Fruit fly (Drosophila melanogaster) whole organism, embryonic: Measurements from ENCODE around the gene ind.

Experiments
- CG10209 ChIP-seq: fragments of 200-800 bp; sonication (Bioruptor generic); optimal IDR thresholded peaks from 3 replicates; lab custom pipeline; 2017; ENCODE audit warnings: missing biosample characterization, mild to moderate bottlenecking, missing genetic modification characterization, missing genetic modification reagents
- CG12236 ChIP-seq: fragments of 200-800 bp; sonication (Bioruptor generic); optimal IDR thresholded peaks from 2 replicates; lab custom pipeline; 2016; ENCODE audit warnings: missing biosample characterization, missing genetic modification characterization
- CG13287 ChIP-seq: fragments of 200-800 bp; sonication (Bioruptor generic); IDR thresholded peaks from 2 replicates; pipeline ENCODE4 v1.3.6; 2022; ENCODE audit warnings: missing biosample characterization, missing genetic modification characterization; ENCODE audit not compliant: partially characterized antibody
- CG13624 ChIP-seq: fragments of 200-800 bp; sonication (Bioruptor generic); optimal IDR thresholded peaks from 2 replicates; lab custom pipeline; 2016; ENCODE audit warnings: missing biosample characterization, missing genetic modification characterization
- CG15011 ChIP-seq: fragments of 200-800 bp; sonication (Bioruptor generic); optimal IDR thresholded peaks from 3 replicates; lab custom pipeline; 2018; ENCODE audit warnings: missing biosample characterization, mild to moderate bottlenecking, missing genetic modification characterization
- CG16813 ChIP-seq: fragments of 200-800 bp; sonication (Bioruptor generic); IDR thresholded peaks from 3 replicates; pipeline ENCODE4 v1.3.6; 2022; ENCODE audit warnings: missing biosample characterization, missing genetic modification characterization; ENCODE audit not compliant: partially characterized antibody
- CG16863 ChIP-seq: fragments of 200-800 bp; sonication (Bioruptor generic); optimal IDR thresholded peaks from 3 replicates; lab custom pipeline; 2016; ENCODE audit warnings: missing biosample characterization, missing genetic modification characterization
- CG17186 ChIP-seq: fragments of 200-800 bp; sonication (Bioruptor generic); optimal IDR thresholded peaks from 3 replicates; lab custom pipeline; 2017; ENCODE audit warnings: missing biosample characterization, missing genetic modification reagents, missing genetic modification characterization
- CG17361 ChIP-seq: fragments of 200-800 bp; sonication (Bioruptor generic); IDR thresholded peaks from 3 replicates; pipeline ENCODE4 v1.3.6; 2022; ENCODE audit warnings: missing biosample characterization, missing genetic modification characterization
- CG1792 ChIP-seq: fragments of 200-800 bp; sonication (Bioruptor generic); optimal IDR thresholded peaks from 2 replicates; lab custom pipeline; 2016; ENCODE audit warnings: missing biosample characterization, missing genetic modification characterization
- CG18764 ChIP-seq: fragments of 200-800 bp; sonication (Bioruptor generic); optimal IDR thresholded peaks from 3 replicates; lab custom pipeline; 2016; ENCODE audit warnings: missing biosample characterization, missing genetic modification characterization
- CG3065 ChIP-seq: fragments of 200-800 bp; sonication (Bioruptor generic); optimal IDR thresholded peaks from 2 replicates; lab custom pipeline; 2016; ENCODE audit warnings: missing biosample characterization, missing genetic modification characterization
- CG4424 ChIP-seq: fragments of 200-800 bp; sonication (Bioruptor generic); optimal IDR thresholded peaks from 3 replicates; lab custom pipeline; 2016; ENCODE audit warnings: missing biosample characterization, missing genetic modification characterization
- CG6254 ChIP-seq: fragments of 200-800 bp; sonication (Bioruptor generic); optimal IDR thresholded peaks from 3 replicates; lab custom pipeline; 2017; ENCODE audit warnings: mild to moderate bottlenecking, missing biosample characterization, missing genetic modification reagents, missing genetic modification characterization
- D ChIP-seq, 2 experiments: fragments of 200-800 bp in 1 of 2; fragments of >200 bp in 1 of 2; sonication (Bioruptor generic) in 1 of 2; optimal IDR thresholded peaks; 2 replicates in 1 of 2; 3 replicates in 1 of 2; lab custom pipeline; 2017; ENCODE audit warnings: mild to moderate bottlenecking in 1 of 2, missing biosample characterization in 1 of 2, missing genetic modification characterization in 1 of 2, missing genetic modification reagents in 1 of 2
- Drgx ChIP-seq: fragments of 200-800 bp; sonication (Bioruptor generic); IDR thresholded peaks from 2 replicates; pipeline ENCODE4 v1.3.6; 2022; ENCODE audit warnings: missing biosample characterization, missing genetic modification characterization
- GATAe ChIP-seq: fragments of 200-800 bp; sonication (Bioruptor generic); conservative IDR thresholded peaks from 2 replicates; pipeline ENCODE4 v1.3.6; 2022; ENCODE audit warnings: missing biosample characterization, missing genetic modification characterization
- Hey ChIP-seq: fragments of 200-800 bp; sonication (Bioruptor generic); optimal IDR thresholded peaks from 3 replicates; lab custom pipeline; 2018; ENCODE audit warnings: missing biosample characterization, mild to moderate bottlenecking, missing genetic modification characterization
- Opbp ChIP-seq: fragments of 200-800 bp; sonication (Bioruptor generic); IDR thresholded peaks from 3 replicates; pipeline ENCODE4 v1.3.6; 2022; ENCODE audit warnings: missing biosample characterization, missing genetic modification characterization; ENCODE audit not compliant: partially characterized antibody
- Xrp1 ChIP-seq: fragments of 200-800 bp; sonication (Bioruptor generic); IDR thresholded peaks from 2 replicates; pipeline ENCODE4 v1.3.6; 2022; ENCODE audit warnings: missing biosample characterization, missing genetic modification characterization
- ac ChIP-seq: fragments of 200-800 bp; sonication (Bioruptor generic); optimal IDR thresholded peaks from 3 replicates; lab custom pipeline; 2017; ENCODE audit warnings: missing biosample characterization, mild to moderate bottlenecking, missing genetic modification characterization
- amos ChIP-seq: fragments of 200-800 bp; sonication (Bioruptor generic); IDR thresholded peaks from 2 replicates; pipeline ENCODE4 v1.3.6; 2022; ENCODE audit warnings: missing biosample characterization, missing genetic modification characterization; ENCODE audit not compliant: partially characterized antibody
- bowl ChIP-seq: fragments of 200-800 bp; sonication (Bioruptor generic); IDR thresholded peaks from 2 replicates; pipeline ENCODE4 v1.3.6; 2022; ENCODE audit warnings: missing biosample characterization, missing genetic modification characterization
- bsh ChIP-seq, 2 experiments: fragments of 200-800 bp; sonication (Bioruptor generic); optimal IDR thresholded peaks; 2 replicates each; lab custom pipeline; 2017 to 2018; ENCODE audit warnings: mild to moderate bottlenecking in 2 of 2, missing biosample characterization in 2 of 2, missing genetic modification characterization in 2 of 2, moderate library complexity in 1 of 2
- ewg ChIP-seq: fragments of 200-800 bp; sonication (Bioruptor generic); optimal IDR thresholded peaks from 3 replicates; lab custom pipeline; 2017; ENCODE audit warnings: mild to moderate bottlenecking, missing biosample characterization, missing genetic modification reagents, missing genetic modification characterization
- gem ChIP-seq: fragments of 200-800 bp; sonication (Bioruptor generic); optimal IDR thresholded peaks from 2 replicates; lab custom pipeline; 2019; ENCODE audit warnings: missing biosample characterization, mild to moderate bottlenecking, missing genetic modification characterization, moderate library complexity
- gsb-n ChIP-seq: fragments of 200-800 bp; sonication (Bioruptor generic); optimal IDR thresholded peaks from 3 replicates; lab custom pipeline; 2018; ENCODE audit warnings: missing biosample characterization, mild to moderate bottlenecking, missing genetic modification characterization
- hbn ChIP-seq: fragments of 200-800 bp; sonication (Bioruptor generic); IDR thresholded peaks from 2 replicates; pipeline ENCODE4 v1.3.6; 2022; ENCODE audit warnings: missing biosample characterization, missing genetic modification characterization; ENCODE audit not compliant: partially characterized antibody
- insv ChIP-seq, 2 experiments: fragments of 200-800 bp; sonication (Bioruptor generic); optimal IDR thresholded peaks; 3 replicates each; lab custom pipeline; 2016 to 2018; ENCODE audit warnings: missing biosample characterization in 2 of 2, missing genetic modification characterization in 2 of 2
- knrl ChIP-seq: fragments of 200-800 bp; sonication (Bioruptor generic); IDR thresholded peaks from 3 replicates; pipeline ENCODE4 v1.3.6; 2022; ENCODE audit warnings: missing biosample characterization, missing genetic modification characterization; ENCODE audit not compliant: partially characterized antibody
- nerfin-1 ChIP-seq: fragments of 200-800 bp; sonication (Bioruptor generic); optimal IDR thresholded peaks from 3 replicates; lab custom pipeline; 2019; ENCODE audit warnings: missing biosample characterization, mild to moderate bottlenecking, missing genetic modification characterization, moderate library complexity
- sc ChIP-seq, 3 experiments: fragments of >200 bp in 2 of 3; fragments of 200-800 bp in 1 of 3; sonication (Bioruptor generic) in 1 of 3; optimal IDR thresholded peaks; 2 replicates in 2 of 3; 3 replicates in 1 of 3; lab custom pipeline; 2017; ENCODE audit warnings: mild to moderate bottlenecking in 1 of 3, missing biosample characterization in 1 of 3, missing genetic modification characterization in 1 of 3, missing genetic modification reagents in 1 of 3
- sens ChIP-seq: fragments of 200-800 bp; sonication (Bioruptor generic); peaks from one replicate; lab custom pipeline; 2016; ENCODE audit warnings: missing biosample characterization, missing genetic modification characterization
- sens-2 ChIP-seq: fragments of 200-800 bp; sonication (Bioruptor generic); IDR thresholded peaks from 2 replicates; pipeline ENCODE4 v1.3.6; 2022; ENCODE audit warnings: missing biosample characterization, missing genetic modification characterization
- zfh1 ChIP-seq: fragments of 200-800 bp; sonication (Bioruptor generic); IDR thresholded peaks from 3 replicates; pipeline ENCODE4 v1.3.6; 2022; ENCODE audit warnings: missing biosample characterization, missing genetic modification characterization

The ind gene

DNA sequence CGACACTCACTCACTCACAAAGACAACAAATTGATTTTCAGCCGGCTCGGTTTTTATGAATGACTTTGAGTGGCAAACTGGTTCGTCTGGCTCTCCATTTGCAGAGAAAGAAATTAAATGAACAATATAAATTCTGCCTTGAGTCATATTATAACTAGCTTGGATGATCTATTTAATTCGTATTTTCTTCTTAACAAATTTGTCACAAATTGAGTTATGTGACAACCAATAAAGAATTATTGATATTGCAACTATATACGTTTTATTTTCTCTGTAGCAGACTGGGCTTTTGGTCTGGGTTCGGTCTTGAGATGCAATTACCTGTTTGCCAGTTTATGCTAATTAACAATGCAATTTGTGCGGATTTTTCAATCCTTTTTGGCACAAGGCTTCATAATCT, 36.9 kb downstream of the ind start (continued):
- TF ChIP-seq gem (tag; lab: Kevin White, UChicago) (peak; percentile 65), sc (optimal IDR thresholded peaks at IDR 0.05; lab: Kevin White, UChicago) (no peak), sc (GFP tag; optimal IDR thresholded peaks at IDR 0.05; lab: Kevin White, UChicago) (no peak)

DNA sequence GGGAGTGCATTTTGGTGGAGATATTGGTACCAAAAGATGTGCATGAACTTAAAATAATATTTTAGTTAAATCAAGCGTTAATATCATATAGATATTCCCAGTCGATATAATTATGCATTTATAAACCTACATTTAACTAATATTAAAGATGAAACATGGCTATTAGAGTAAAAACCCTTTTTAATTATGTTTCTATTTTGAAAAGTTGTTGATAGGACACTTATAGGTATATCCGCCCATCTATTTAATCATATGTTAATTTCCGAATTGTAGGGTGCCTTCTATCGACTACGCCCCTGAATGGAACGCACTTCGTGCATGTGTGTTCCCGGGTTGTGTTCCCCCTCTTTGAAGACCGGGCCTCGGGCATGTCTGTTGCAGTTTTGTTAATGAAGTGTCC, 38.0 kb downstream of the ind start:
- TF ChIP-seq CG6254 (GFP tag; lab: Kevin White, UChicago) (no peak), CG13287 (GFP tag; lab: Robert Waterston, UW) (no peak), CG17361 (GFP tag; lab: Robert Waterston, UW) (0 out of 3 replicates have a peak, but pooled peaks have one; percentile 29), sens-2 (GFP tag; lab: Robert Waterston, UW) (no peak), bsh (GFP tag; optimal IDR thresholded peaks at IDR 0.05; lab: Kevin White, UChicago) (peak in 1 of 2 experiments; percentile 42), sens (GFP tag; lab: Kevin White, UChicago) (peak; percentile 31)

DNA sequence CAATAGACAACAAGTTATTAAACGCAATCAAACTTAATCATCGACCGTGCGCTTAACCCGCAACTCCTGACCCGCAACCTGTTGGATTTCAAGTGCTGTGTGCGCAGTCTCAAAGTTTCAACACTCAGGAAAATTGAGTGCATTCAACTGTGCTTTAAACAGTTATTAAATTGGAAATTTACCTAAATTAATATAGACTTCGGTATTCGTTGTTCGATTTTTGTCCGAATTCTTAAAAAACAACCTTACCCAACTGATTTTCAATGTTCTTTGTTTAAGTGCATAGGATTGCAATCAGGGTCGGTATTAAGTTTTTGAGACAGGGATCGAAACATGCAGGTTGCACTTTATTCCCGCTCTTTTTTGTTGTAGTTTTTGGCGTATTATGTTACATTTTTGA, 38.6 kb downstream of the ind start:
- no peak for TF ChIP-seq Hey (tag; lab: Kevin White, UChicago)
- no peak for TF ChIP-seq CG16863 (GFP tag; lab: Kevin White, UChicago)
- no peak for TF ChIP-seq CG15011 (GFP tag; lab: Kevin White, UChicago)
- TF ChIP-seq nerfin-1 (tag; lab: Kevin White, UChicago), result no peak
- TF ChIP-seq amos (GFP tag; lab: Robert Waterston, UW), result no peak
- no peak for TF ChIP-seq gsb-n (tag; lab: Kevin White, UChicago)
- no peak for TF ChIP-seq CG17186 (GFP tag; lab: Kevin White, UChicago)
- TF ChIP-seq insv (GFP tag; optimal IDR thresholded peaks at IDR 0.05; lab: Kevin White, UChicago), result no peak
- TF ChIP-seq CG18764 (GFP tag; lab: Kevin White, UChicago), result no peak
- no peak for TF ChIP-seq knrl
- TF ChIP-seq ac (GFP tag; lab: Kevin White, UChicago), result no peak
- no peak for TF ChIP-seq hbn (GFP tag; lab: Robert Waterston, UW)
- TF ChIP-seq bowl (GFP tag; lab: Robert Waterston, UW), result no peak
- TF ChIP-seq Drgx, result peak; percentile 78
- TF ChIP-seq Opbp, result no peak
- TF ChIP-seq CG13624 (GFP tag; lab: Kevin White, UChicago), result no peak
- TF ChIP-seq CG4424 (GFP tag; lab: Kevin White, UChicago), result no peak
- TF ChIP-seq CG1792, result no peak
- no peak for TF ChIP-seq D (optimal IDR thresholded peaks at IDR 0.05; lab: Kevin White, UChicago)
- no peak for TF ChIP-seq D (GFP tag; optimal IDR thresholded peaks at IDR 0.05; lab: Kevin White, UChicago)
- TF ChIP-seq CG12236 (GFP tag; lab: Kevin White, UChicago), result no peak
- peak; percentile 30; the same call in 1 of the 2 replicates for TF ChIP-seq Xrp1
- no peak for TF ChIP-seq CG3065 (GFP tag; lab: Kevin White, UChicago)
- no peak for TF ChIP-seq CG10209 (GFP tag; lab: Kevin White, UChicago)
- no peak for TF ChIP-seq GATAe
- no peak for TF ChIP-seq CG16813
- peak; percentile 17 for TF ChIP-seq ewg (GFP tag; lab: Kevin White, UChicago)
- TF ChIP-seq zfh1, result 0 out of 3 replicates have a peak, but pooled peaks have one; percentile 12
